Worm (Caenorhabditis elegans) whole organism, young adult: Measurements from ENCODE around the gene catp-4.

ENCODE experiments used
- F22D6.2 ChIP-seq: sonication (generic microtip); optimal IDR thresholded peaks from 2 replicates; lab custom pipeline; 2016; ENCODE audit warnings: mild to moderate bottlenecking, missing genetic modification characterization, missing compliant biosample characterization
- Y67H2A.10 ChIP-seq: fragments of 200-800 bp; sonication (Bioruptor generic); conservative IDR thresholded peaks from 2 replicates; pipeline ENCODE4 v1.3.6; 2022; ENCODE audit warnings: missing genetic modification reagents, missing genetic modification characterization, missing compliant biosample characterization
- Y79H2A.3 ChIP-seq: fragments of 200-800 bp; sonication (Bioruptor generic); conservative IDR thresholded peaks from 2 replicates; pipeline ENCODE4 v1.3.6; 2022; ENCODE audit warnings: missing genetic modification reagents, missing genetic modification characterization, missing compliant biosample characterization
- ama-1 ChIP-seq, 3 experiments: fragments of 150-350 bp in 1 of 3; sonication (generic microtip) in 2 of 3; optimal IDR thresholded peaks; 2 replicates each; lab custom pipeline; 2014 to 2018; ENCODE audit warnings: missing biosample characterization in 2 of 3, missing genetic modification characterization in 2 of 3, missing genetic modification reagents in 2 of 3
- aptf-2 ChIP-seq: fragments of 200-800 bp; sonication (Bioruptor generic); conservative IDR thresholded peaks from 2 replicates; pipeline ENCODE4 v1.3.6; 2022; ENCODE audit warnings: missing genetic modification reagents, missing genetic modification characterization, missing compliant biosample characterization
- nfya-1 ChIP-seq: sonication (generic microtip); optimal IDR thresholded peaks from 2 replicates; lab custom pipeline; 2017; ENCODE audit warnings: antibody characterized with exemption, missing compliant biosample characterization, missing genetic modification characterization, borderline replicate concordance; ENCODE audit not compliant: insufficient read depth
- nhr-90 ChIP-seq: sonication (generic microtip); optimal IDR thresholded peaks from 2 replicates; lab custom pipeline; 2016; ENCODE audit warnings: missing genotype, mild to moderate bottlenecking, missing genetic modification characterization, missing compliant biosample characterization
- rcor-1 ChIP-seq: fragments of 200-800 bp; sonication (Bioruptor generic); IDR thresholded peaks from 2 replicates; pipeline ENCODE4 v1.3.6; 2022; ENCODE audit warnings: missing genetic modification reagents, missing genetic modification characterization, missing compliant biosample characterization
- unc-62 ChIP-seq: fragments of 150-350 bp; optimal IDR thresholded peaks from 2 replicates; lab custom pipeline; 2014; ENCODE audit warnings: missing biosample characterization, missing genetic modification reagents, missing genetic modification characterization

DNA sequence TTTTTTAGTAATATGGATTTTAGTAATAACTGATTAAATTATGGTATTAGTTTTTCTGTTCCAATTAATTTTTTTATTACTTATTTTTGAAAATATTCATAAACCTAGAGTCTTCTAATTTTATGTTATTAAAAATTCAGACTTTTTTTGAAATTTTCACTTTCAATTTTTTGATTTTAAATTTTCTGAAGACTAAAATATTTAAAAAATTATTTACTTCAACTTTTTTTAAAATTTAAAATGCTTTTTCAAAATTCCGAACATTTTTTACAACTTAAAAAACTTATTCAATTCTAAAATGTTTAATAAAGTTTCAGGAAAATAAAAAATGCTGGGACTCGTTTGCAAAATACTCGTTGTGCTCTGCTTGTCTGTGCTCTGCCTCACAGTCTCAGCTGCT lies 42.8 kb upstream of the catp-4 start, which contains the start of gene nlp-41:
- TF ChIP-seq nfya-1 (tag; lab: Kevin White, UChicago) = no peak
- TF ChIP-seq rcor-1 (GFP tag; lab: Robert Waterston, UW) = no peak
- TF ChIP-seq aptf-2 (GFP tag; lab: Robert Waterston, UW) = no peak
- no peak for TF ChIP-seq unc-62
- TF ChIP-seq F22D6.2 (tag; lab: Kevin White, UChicago) = no peak
- no peak for TF ChIP-seq ama-1 (optimal IDR thresholded peaks at IDR 0.05; lab: Kevin White, UChicago)
- no peak for TF ChIP-seq ama-1 (GFP tag; optimal IDR thresholded peaks at IDR 0.05; lab: Kevin White, UChicago)
- no peak for TF ChIP-seq Y67H2A.10
- TF ChIP-seq Y79H2A.3 = no peak
- no peak for TF ChIP-seq nhr-90
